Worm (Caenorhabditis elegans): ENCODE results near the gene B0212.3.
"Not testable (repeated sequence)": the region's sequence is repeated elsewhere in the genome, so short reads cannot be mapped to it uniquely, and the experiment has no call there.

Gene B0212.3

ce11 chrIV:3578667-3579066 lies 38.7 kb downstream of the B0212.3 start:
- TF ChIP-seq hlh-8 (tag; optimal IDR thresholded peaks at IDR 0.05): no peak
- no peak for TF ChIP-seq pax-1 (tag; optimal IDR thresholded peaks at IDR 0.05)
- TF ChIP-seq rnt-1 (tag; optimal IDR thresholded peaks at IDR 0.05): no peak
- no peak for TF ChIP-seq dve-1 (tag; optimal IDR thresholded peaks at IDR 0.05)
- no peak for TF ChIP-seq fkh-6 (tag; optimal IDR thresholded peaks at IDR 0.05)
- no peak for TF ChIP-seq hlh-30 (tag; optimal IDR thresholded peaks at IDR 0.05; ENCODE audit: insufficient read depth)
- no peak for TF ChIP-seq ceh-9 (tag; optimal IDR thresholded peaks at IDR 0.05)
- no peak for TF ChIP-seq hlh-15 (tag; optimal IDR thresholded peaks at IDR 0.05)
- TF ChIP-seq fkh-10 (GFP tag; optimal IDR thresholded peaks at IDR 0.05): no peak

- TF ChIP-seq K02D7.2 (tag; optimal IDR thresholded peaks at IDR 0.05) (no peak), pax-1 (tag; optimal IDR thresholded peaks at IDR 0.05) (no peak), gmeb-2 (tag; optimal IDR thresholded peaks at IDR 0.05) (no peak), hlh-15 (tag; optimal IDR thresholded peaks at IDR 0.05) (no peak), Y22D7AL.16 (tag; optimal IDR thresholded peaks at IDR 0.05) (no peak), pros-1 (tag; optimal IDR thresholded peaks at IDR 0.05) (no peak), ceh-31 (tag; optimal IDR thresholded peaks at IDR 0.05) (no peak), zip-5 (tag; optimal IDR thresholded peaks at IDR 0.05) (no peak), fax-1 (tag; optimal IDR thresholded peaks at IDR 0.05) (no peak), dve-1 (tag; optimal IDR thresholded peaks at IDR 0.05) (no peak), pha-4 (tag; optimal IDR thresholded peaks at IDR 0.05) (no peak), ceh-14 (tag; optimal IDR thresholded peaks at IDR 0.05) (no peak), elt-4 (tag; optimal IDR thresholded peaks at IDR 0.05) (no peak), ets-4 (tag; optimal IDR thresholded peaks at IDR 0.05) (no peak), rnt-1 (tag; optimal IDR thresholded peaks at IDR 0.05) (no peak), pqm-1 (tag; optimal IDR thresholded peaks at IDR 0.05) (no peak), ttx-3 (tag; optimal IDR thresholded peaks at IDR 0.05) (no peak), pag-3 (tag; optimal IDR thresholded peaks at IDR 0.05; ENCODE audit: borderline replicate concordance) (no peak), pat-9 (tag; optimal IDR thresholded peaks at IDR 0.05) (no peak)
Observed at ce11 chrIV:3579477-3579975, 39.6 kb downstream of the B0212.3 start, which contains the start of gene Y37E11B.1. Y37E11B.1 (plus strand) TSS chrIV:3579621.

ce11 chrIV:3582806-3583205 lies 42.8 kb downstream of the B0212.3 start, which contains the start of gene blos-7:
blos-7 (minus strand) TSS chrIV:3582906.
- TF ChIP-seq lim-6 (tag; optimal IDR thresholded peaks at IDR 0.05); K02D7.2 (tag; optimal IDR thresholded peaks at IDR 0.05); hlh-30 (tag; optimal IDR thresholded peaks at IDR 0.05; ENCODE audit: insufficient read depth): not testable (repeated sequence)

- TF ChIP-seq hlh-8 (tag; optimal IDR thresholded peaks at IDR 0.05): no peak
- TF ChIP-seq zip-5 (tag; optimal IDR thresholded peaks at IDR 0.05): no peak
- no peak for TF ChIP-seq syd-9 (tag; optimal IDR thresholded peaks at IDR 0.05)
- TF ChIP-seq T23F11.4 (GFP tag; optimal IDR thresholded peaks at IDR 0.05): no peak
- no peak for TF ChIP-seq pqm-1 (tag; optimal IDR thresholded peaks at IDR 0.05)
- TF ChIP-seq ceh-18 (tag; optimal IDR thresholded peaks at IDR 0.05): no peak
- no peak for TF ChIP-seq ceh-14 (tag; optimal IDR thresholded peaks at IDR 0.05)
- TF ChIP-seq Y22D7AL.16 (tag; optimal IDR thresholded peaks at IDR 0.05): no peak
- TF ChIP-seq pha-4 (tag; optimal IDR thresholded peaks at IDR 0.05): no peak
- no peak for TF ChIP-seq unc-55 (GFP tag; optimal IDR thresholded peaks at IDR 0.05)
- TF ChIP-seq hlh-15 (tag; optimal IDR thresholded peaks at IDR 0.05): no peak
- no peak for TF ChIP-seq lin-11 (tag; optimal IDR thresholded peaks at IDR 0.05)
- no peak for TF ChIP-seq hlh-30 (tag; optimal IDR thresholded peaks at IDR 0.05; ENCODE audit: insufficient read depth)
- TF ChIP-seq ceh-2 (tag; optimal IDR thresholded peaks at IDR 0.05): no peak
- no peak for TF ChIP-seq tbx-2 (tag; optimal IDR thresholded peaks at IDR 0.05)
- no peak for TF ChIP-seq nhr-232 (tag; optimal IDR thresholded peaks at IDR 0.05)
Observed at ce11 chrIV:3590821-3591220, 50.8 kb downstream of the B0212.3 start.

Data from whole organism, late embryonic.